Worm (Caenorhabditis elegans) whole organism, young adult: ENCODE data around the gene mlt-9.

Experiments used
- D2030.7 ChIP-seq: fragments of 200-800 bp; sonication (Bioruptor generic); IDR thresholded peaks from 2 replicates; pipeline ENCODE4 v1.3.6; 2022; ENCODE audit warnings: missing genetic modification reagents, missing genetic modification characterization, missing compliant biosample characterization
- F10E7.11 ChIP-seq: sonication (generic microtip); optimal IDR thresholded peaks from 2 replicates; lab custom pipeline; 2017; ENCODE audit warnings: mild to moderate bottlenecking, missing genetic modification characterization, moderate library complexity, missing compliant biosample characterization
- F23B12.7 ChIP-seq: sonication (generic microtip); optimal IDR thresholded peaks from 2 replicates; lab custom pipeline; 2017; ENCODE audit warnings: missing genetic modification characterization, mild to moderate bottlenecking, missing compliant biosample characterization, antibody characterized with exemption, moderate library complexity; ENCODE audit not compliant: insufficient read depth
- F49E8.2 ChIP-seq: sonication (generic microtip); optimal IDR thresholded peaks from 3 replicates; lab custom pipeline; 2017; ENCODE audit warnings: missing genetic modification characterization, mild to moderate bottlenecking, missing compliant biosample characterization, antibody characterized with exemption, moderate library complexity; ENCODE audit not compliant: insufficient read depth
- Y95B8A.8 ChIP-seq: fragments of 200-800 bp; sonication (Bioruptor generic); IDR thresholded peaks from 2 replicates; pipeline ENCODE4 v1.3.6; 2022; ENCODE audit warnings: missing genetic modification reagents, missing genetic modification characterization, missing compliant biosample characterization
- attf-5 ChIP-seq: fragments of 200-800 bp; sonication (Bioruptor generic); optimal IDR thresholded peaks from 2 replicates; lab custom pipeline; 2018; ENCODE audit warnings: mild to moderate bottlenecking, missing genetic modification characterization, missing compliant biosample characterization
- bed-2 ChIP-seq: fragments of 200-800 bp; sonication (Bioruptor generic); IDR thresholded peaks from 2 replicates; pipeline ENCODE4 v1.3.6; 2022; ENCODE audit warnings: missing genetic modification reagents, missing genetic modification characterization, missing compliant biosample characterization
- ceh-79 ChIP-seq: sonication (generic microtip); optimal IDR thresholded peaks from 2 replicates; lab custom pipeline; 2017; ENCODE audit warnings: mild to moderate bottlenecking, missing genetic modification characterization, missing compliant biosample characterization
- chd-7 ChIP-seq: sonication (generic microtip); optimal IDR thresholded peaks from 2 replicates; lab custom pipeline; 2016; ENCODE audit warnings: mild to moderate bottlenecking, missing genetic modification characterization, moderate library complexity, missing compliant biosample characterization
- dpl-1 ChIP-seq: fragments of 150-350 bp; optimal IDR thresholded peaks from 2 replicates; lab custom pipeline; 2014; ENCODE audit warnings: missing biosample characterization, missing genetic modification reagents, missing genetic modification characterization
- egrh-3 ChIP-seq: fragments of 200-800 bp; sonication (Bioruptor generic); IDR thresholded peaks from 2 replicates; pipeline ENCODE4 v1.3.6; 2022; ENCODE audit warnings: missing genetic modification reagents, missing genetic modification characterization, missing compliant biosample characterization
- hlh-26 ChIP-seq: fragments of 200-800 bp; sonication (Bioruptor generic); conservative IDR thresholded peaks from 2 replicates; pipeline ENCODE4 v1.3.6; 2022; ENCODE audit warnings: missing genetic modification reagents, missing genetic modification characterization, missing compliant biosample characterization
- hmg-20 ChIP-seq: fragments of 200-800 bp; sonication (Bioruptor generic); IDR thresholded peaks from 2 replicates; pipeline ENCODE4 v1.3.6; 2022; ENCODE audit warnings: missing genetic modification reagents, missing genetic modification characterization, missing compliant biosample characterization
- hrde-1 ChIP-seq: sonication (generic microtip); optimal IDR thresholded peaks from 2 replicates; lab custom pipeline; 2016; ENCODE audit warnings: missing genetic modification characterization, mild to moderate bottlenecking, missing compliant biosample characterization, moderate library complexity, missing genotype, missing genetic modification reagents, borderline replicate concordance
- let-526 ChIP-seq: fragments of 200-800 bp; sonication (Bioruptor generic); IDR thresholded peaks from 2 replicates; pipeline ENCODE4 v1.3.6; 2022; ENCODE audit warnings: missing genetic modification reagents, missing genetic modification characterization, missing compliant biosample characterization
- let-607 ChIP-seq, 2 experiments: fragments of 200-800 bp in 1 of 2; sonication (Bioruptor generic) in 1 of 2; sonication (generic microtip) in 1 of 2; optimal IDR thresholded peaks; 2 replicates each; lab custom pipeline; 2016 to 2018; ENCODE audit warnings: mild to moderate bottlenecking in 2 of 2, missing compliant biosample characterization in 2 of 2, missing genetic modification characterization in 2 of 2, moderate library complexity in 2 of 2, missing genotype in 1 of 2
- lin-40 ChIP-seq: sonication (generic microtip); optimal IDR thresholded peaks from 2 replicates; lab custom pipeline; 2016; ENCODE audit warnings: missing genetic modification characterization, mild to moderate bottlenecking, missing compliant biosample characterization, missing genotype, missing genetic modification reagents
- lir-1 ChIP-seq: fragments of 200-800 bp; sonication (Bioruptor generic); conservative IDR thresholded peaks from 2 replicates; pipeline ENCODE4 v1.3.6; 2022; ENCODE audit warnings: missing genetic modification reagents, missing genetic modification characterization, missing compliant biosample characterization
- madf-10 ChIP-seq: sonication (generic microtip); optimal IDR thresholded peaks from 2 replicates; lab custom pipeline; 2016; ENCODE audit warnings: mild to moderate bottlenecking, missing genetic modification characterization, missing compliant biosample characterization
- nhr-80 ChIP-seq: sonication (generic microtip); optimal IDR thresholded peaks from 2 replicates; lab custom pipeline; 2016; ENCODE audit warnings: missing genetic modification characterization, missing compliant biosample characterization
- pbrm-1 ChIP-seq: fragments of 200-800 bp; sonication (Bioruptor generic); IDR thresholded peaks from 2 replicates; pipeline ENCODE4 v1.3.6; 2022; ENCODE audit warnings: missing genetic modification reagents, missing genetic modification characterization, missing compliant biosample characterization
- rcor-1 ChIP-seq: fragments of 200-800 bp; sonication (Bioruptor generic); IDR thresholded peaks from 2 replicates; pipeline ENCODE4 v1.3.6; 2022; ENCODE audit warnings: missing genetic modification reagents, missing genetic modification characterization, missing compliant biosample characterization
- rpc-1 ChIP-seq, 2 experiments: fragments of 150-350 bp in 1 of 2; sonication (generic microtip) in 1 of 2; optimal IDR thresholded peaks; 2 replicates each; lab custom pipeline; 2014 to 2018; ENCODE audit warnings: missing biosample characterization in 1 of 2, missing genetic modification characterization in 1 of 2, missing genetic modification reagents in 1 of 2, missing genotype in 1 of 2
- snpc-1.1 ChIP-seq: sonication (generic microtip); optimal IDR thresholded peaks from 2 replicates; lab custom pipeline; 2017; ENCODE audit warnings: missing genetic modification characterization, mild to moderate bottlenecking, missing compliant biosample characterization, antibody characterized with exemption, moderate library complexity, missing genotype, missing genetic modification reagents; ENCODE audit not compliant: insufficient read depth
- snpc-4 ChIP-seq, 5 experiments: fragments of 150-350 bp in 1 of 5; sonication (generic microtip) in 4 of 5; optimal IDR thresholded peaks; 2 replicates each; lab custom pipeline; 2014 to 2018; ENCODE audit warnings: missing genetic modification characterization in 5 of 5, missing biosample characterization in 3 of 5, antibody characterized with exemption in 2 of 5, mild to moderate bottlenecking in 2 of 5, missing compliant biosample characterization in 2 of 5, missing genotype in 2 of 5, moderate library complexity in 2 of 5, missing genetic modification reagents in 1 of 5
- somi-1 ChIP-seq: fragments of 200-800 bp; sonication (Bioruptor generic); optimal IDR thresholded peaks from 2 replicates; lab custom pipeline; 2018; ENCODE audit warnings: mild to moderate bottlenecking, missing genetic modification characterization, missing compliant biosample characterization
- unc-62 ChIP-seq: fragments of 150-350 bp; optimal IDR thresholded peaks from 2 replicates; lab custom pipeline; 2014; ENCODE audit warnings: missing biosample characterization, missing genetic modification reagents, missing genetic modification characterization
- zfh-2 ChIP-seq: fragments of 200-800 bp; sonication (Bioruptor generic); conservative IDR thresholded peaks from 2 replicates; pipeline ENCODE4 v1.3.6; 2022; ENCODE audit warnings: missing genetic modification reagents, missing genetic modification characterization, missing compliant biosample characterization
- ztf-25 ChIP-seq: fragments of 200-800 bp; sonication (Bioruptor generic); IDR thresholded peaks from 2 replicates; pipeline ENCODE4 v1.3.6; 2022; ENCODE audit warnings: missing genetic modification reagents, missing genetic modification characterization, missing compliant biosample characterization
- ztf-26 ChIP-seq: sonication (generic microtip); optimal IDR thresholded peaks from 2 replicates; lab custom pipeline; 2017; ENCODE audit warnings: missing genetic modification characterization, missing compliant biosample characterization
- ztf-28 ChIP-seq: fragments of 200-800 bp; sonication (Bioruptor generic); IDR thresholded peaks from 2 replicates; pipeline ENCODE4 v1.3.6; 2022; ENCODE audit warnings: missing genetic modification reagents, missing genetic modification characterization, missing compliant biosample characterization

Gene mlt-9

DNA sequence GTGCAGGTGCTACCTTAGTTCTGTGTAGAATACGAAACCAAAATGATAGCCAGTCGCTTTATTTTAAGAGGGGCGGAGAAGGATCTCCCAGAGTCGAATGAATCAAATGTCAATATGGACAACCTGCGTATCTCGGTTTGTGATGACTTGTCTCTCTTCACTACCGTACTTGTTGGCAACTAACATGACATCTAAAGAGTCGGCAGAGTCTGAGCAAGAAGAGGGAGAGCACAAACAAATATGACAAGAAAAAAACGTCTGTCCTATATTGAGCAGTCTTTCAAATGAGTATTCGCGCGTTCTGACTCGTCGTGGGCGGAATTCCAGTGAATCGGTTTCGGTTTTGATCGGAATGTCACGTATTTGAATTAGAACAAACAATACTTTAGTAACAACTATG lies 12.6 kb downstream of the mlt-9 start, which contains the start of gene F09B12.7:
F09B12.7 (minus strand) TSS at position 101 of the 400 bp plus-strand sequence.
- TF ChIP-seq ztf-25 (GFP tag; lab: Robert Waterston, UW) (no peak), D2030.7 (GFP tag; lab: Robert Waterston, UW) (no peak), ztf-26 (no peak), ztf-28 (GFP tag; lab: Robert Waterston, UW) (no peak), rcor-1 (no peak), somi-1 (GFP tag; lab: Kevin White, UChicago) (no peak), lin-40 (tag; lab: Kevin White, UChicago) (no peak), hlh-26 (GFP tag; lab: Robert Waterston, UW) (no peak), F23B12.7 (no peak)

DNA sequence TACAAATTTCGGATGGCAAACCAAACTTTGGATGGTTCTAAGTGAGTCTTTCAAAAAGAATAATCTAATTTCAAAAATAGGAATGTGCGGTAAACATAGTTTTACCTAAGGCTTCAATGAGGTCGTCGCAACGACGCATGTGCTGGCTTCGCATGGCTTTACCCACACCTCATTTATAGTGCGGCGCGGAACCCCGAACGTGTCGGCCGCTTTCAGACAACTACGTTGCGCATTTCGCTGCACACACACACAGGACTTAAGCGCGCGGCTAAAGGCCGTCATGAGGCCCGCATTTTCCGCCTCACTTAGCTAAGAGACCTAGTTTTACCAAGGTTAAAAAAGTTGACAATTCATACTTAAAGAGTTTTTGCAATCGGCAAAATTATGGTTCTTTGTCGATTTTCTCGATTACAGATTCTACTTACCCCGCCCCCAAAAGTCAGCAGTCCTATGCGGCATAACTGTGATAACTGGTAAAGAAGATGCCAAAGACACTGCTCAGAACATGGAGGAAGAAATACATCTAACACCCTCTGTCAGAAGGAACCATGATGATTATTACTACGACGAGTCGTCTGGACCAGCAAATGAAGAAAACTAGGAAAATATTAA lies 14.7 kb downstream of the mlt-9 start:
- no peak for TF ChIP-seq egrh-3 (GFP tag; lab: Robert Waterston, UW)
- TF ChIP-seq snpc-1.1 (tag; lab: Kevin White, UChicago): peak; percentile 57
- peak; percentile 47 for TF ChIP-seq snpc-4 (GFP tag; optimal IDR thresholded peaks at IDR 0.05; lab: Kevin White, UChicago)
- TF ChIP-seq snpc-4 (tag; optimal IDR thresholded peaks at IDR 0.05; lab: Kevin White, UChicago): peak in 3 of 4 experiments; percentile 20 to 87 (median 84)

DNA sequence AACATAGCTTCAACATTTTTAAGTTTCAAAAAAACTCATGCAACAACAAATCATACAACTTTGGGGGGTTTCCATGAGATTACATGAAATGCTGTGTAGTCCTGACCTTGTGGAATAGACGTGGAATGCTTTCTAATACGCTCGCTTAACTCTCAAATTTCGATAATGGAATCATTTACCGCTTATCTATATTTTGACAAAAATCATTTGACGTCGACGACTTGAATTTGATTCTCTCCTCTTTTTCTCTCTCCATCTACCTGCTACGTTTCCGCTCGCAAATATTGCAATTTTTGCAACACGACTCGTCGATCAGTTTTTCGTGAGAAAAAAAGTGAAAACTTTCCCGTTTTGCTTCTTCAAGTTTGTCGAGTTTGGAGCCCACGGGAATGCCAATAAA lies 18.5 kb downstream of the mlt-9 start, which contains the start of gene flr-4:
flr-4 (plus strand) TSS at position 275 of the 400 bp plus-strand sequence.
- TF ChIP-seq let-607 (tag; optimal IDR thresholded peaks at IDR 0.05; lab: Kevin White, UChicago): no peak
- TF ChIP-seq nhr-80 (tag; lab: Kevin White, UChicago): peak; percentile 78

DNA sequence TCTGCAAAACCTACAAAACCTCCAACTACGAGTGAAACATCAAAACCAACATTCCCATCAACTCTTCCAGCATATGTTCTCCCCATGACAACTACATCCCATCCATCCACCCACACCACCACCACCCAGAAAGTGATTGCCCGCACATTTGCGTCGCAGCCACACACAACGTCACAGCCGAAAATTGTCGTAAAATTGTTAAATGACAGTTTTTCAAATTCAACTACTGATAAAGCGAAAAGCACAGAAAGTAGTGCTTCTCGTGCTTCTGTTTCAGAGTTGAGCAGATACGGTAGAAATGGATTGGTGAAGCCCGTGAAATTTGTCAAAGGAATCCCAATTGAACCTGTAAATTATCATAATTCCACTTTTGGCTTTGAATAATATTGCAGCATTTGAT lies 19.8 kb downstream of the mlt-9 start:
- TF ChIP-seq nhr-80 (tag; lab: Kevin White, UChicago): peak; percentile 52
- no peak for TF ChIP-seq Y95B8A.8
- TF ChIP-seq hrde-1: no peak
- TF ChIP-seq F49E8.2: no peak
- TF ChIP-seq, all 124 proteins: peak for 1

DNA sequence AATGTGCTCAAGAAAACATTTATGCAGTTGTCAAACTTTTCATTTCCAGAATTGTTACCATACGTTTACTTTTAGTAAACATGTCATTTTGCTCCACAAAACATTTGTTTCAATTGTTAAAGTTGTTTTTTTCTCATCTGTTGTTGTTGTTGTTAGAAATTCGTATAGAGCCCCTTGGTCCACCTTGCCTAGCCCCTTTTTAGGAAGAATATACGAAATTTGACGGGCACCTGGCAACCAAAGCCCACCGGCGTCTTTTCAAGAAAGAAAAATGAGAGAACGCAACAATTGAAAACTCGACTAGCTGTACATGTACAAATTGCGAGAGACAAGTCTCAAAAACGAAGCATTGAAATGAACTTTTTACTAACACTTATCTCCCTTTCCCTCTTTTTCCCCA lies 23.2 kb downstream of the mlt-9 start, which contains the start of gene F09B12.5:
F09B12.5 (plus strand) TSS at position 301 of the 400 bp plus-strand sequence.
- TF ChIP-seq let-526 (GFP tag; lab: Robert Waterston, UW) (no peak), let-607 (tag; optimal IDR thresholded peaks at IDR 0.05; lab: Kevin White, UChicago) (no peak), lin-40 (tag; lab: Kevin White, UChicago) (no peak), pbrm-1 (GFP tag; lab: Robert Waterston, UW) (no peak), D2030.7 (GFP tag; lab: Robert Waterston, UW) (no peak), lir-1 (no peak), unc-62 (GFP tag; lab: Kevin White, UChicago) (no peak), hmg-20 (GFP tag; lab: Robert Waterston, UW) (no peak), attf-5 (GFP tag; lab: Kevin White, UChicago) (no peak), dpl-1 (GFP tag; lab: Kevin White, UChicago) (no peak), madf-10 (no peak), hrde-1 (no peak), zfh-2 (GFP tag; lab: Robert Waterston, UW) (no peak), bed-2 (GFP tag; lab: Robert Waterston, UW) (no peak), snpc-4 (GFP tag; optimal IDR thresholded peaks at IDR 0.05; lab: Kevin White, UChicago) (no peak), snpc-4 (tag; optimal IDR thresholded peaks at IDR 0.05; lab: Kevin White, UChicago) (no peak), ceh-79 (tag; lab: Kevin White, UChicago) (no peak), rpc-1 (optimal IDR thresholded peaks at IDR 0.05; lab: Kevin White, UChicago) (no peak), rpc-1 (tag; optimal IDR thresholded peaks at IDR 0.05; lab: Kevin White, UChicago) (no peak), F10E7.11 (tag; lab: Kevin White, UChicago) (no peak), chd-7 (tag; lab: Kevin White, UChicago) (no peak)
